Worm (Caenorhabditis elegans) whole organism, L2 larva: Measurements from ENCODE around the gene R144.10.

ENCODE experiments used
- C34F6.9 ChIP-seq: fragments of 150-350 bp; optimal IDR thresholded peaks from 2 replicates; lab custom pipeline; 2014; ENCODE audit warnings: missing biosample characterization, missing genetic modification characterization
- F13H6.1 ChIP-seq: sonication (generic microtip); optimal IDR thresholded peaks from 2 replicates; lab custom pipeline; 2016; ENCODE audit warnings: missing genetic modification characterization, missing compliant biosample characterization
- R02D3.7 ChIP-seq: fragments of 150-350 bp; optimal IDR thresholded peaks from 2 replicates; lab custom pipeline; 2014; ENCODE audit warnings: missing biosample characterization, missing genetic modification characterization
- Y55F3AM.14 ChIP-seq: fragments of 200-800 bp; sonication (Bioruptor generic); optimal IDR thresholded peaks from 2 replicates; lab custom pipeline; 2018; ENCODE audit warnings: mild to moderate bottlenecking, missing genetic modification characterization, missing compliant biosample characterization
- ZK546.5 ChIP-seq: sonication (generic microtip); optimal IDR thresholded peaks from 2 replicates; lab custom pipeline; 2017; ENCODE audit warnings: missing biosample characterization, missing genetic modification characterization
- alr-1 ChIP-seq: fragments of 150-350 bp; optimal IDR thresholded peaks from 2 replicates; lab custom pipeline; 2014; ENCODE audit warnings: missing biosample characterization, missing genetic modification characterization
- aly-2 ChIP-seq: fragments of 150-350 bp; optimal IDR thresholded peaks from 2 replicates; lab custom pipeline; 2014; ENCODE audit warnings: missing biosample characterization, missing genetic modification characterization
- ama-1 ChIP-seq: fragments of 150-350 bp; optimal IDR thresholded peaks from 2 replicates; lab custom pipeline; 2018; ENCODE audit warnings: inconsistent platforms
- blmp-1 ChIP-seq: sonication (generic microtip); optimal IDR thresholded peaks from 2 replicates; lab custom pipeline; 2017; ENCODE audit warnings: missing genetic modification characterization, mild to moderate bottlenecking, missing compliant biosample characterization, antibody characterized with exemption, moderate library complexity; ENCODE audit not compliant: insufficient read depth
- ceh-16 ChIP-seq: fragments of 150-350 bp; optimal IDR thresholded peaks from 2 replicates; lab custom pipeline; 2014; ENCODE audit warnings: missing biosample characterization, missing genetic modification characterization
- ceh-82 ChIP-seq: fragments of 150-350 bp; optimal IDR thresholded peaks from 2 replicates; lab custom pipeline; 2014; ENCODE audit warnings: missing biosample characterization, missing genetic modification characterization
- crh-2 ChIP-seq: sonication (generic microtip); optimal IDR thresholded peaks from 2 replicates; lab custom pipeline; 2017; ENCODE audit warnings: missing biosample characterization, missing genetic modification characterization
- dmd-4 ChIP-seq: sonication (generic microtip); optimal IDR thresholded peaks from 2 replicates; lab custom pipeline; 2017; ENCODE audit warnings: missing biosample characterization, missing genetic modification characterization
- egl-27 ChIP-seq: sonication (generic microtip); optimal IDR thresholded peaks from 3 replicates; lab custom pipeline; 2017; ENCODE audit warnings: missing biosample characterization, missing genetic modification reagents, missing genetic modification characterization
- elt-1 ChIP-seq: fragments of 150-350 bp; optimal IDR thresholded peaks from 2 replicates; lab custom pipeline; 2014; ENCODE audit warnings: missing biosample characterization, missing genetic modification characterization
- elt-3 ChIP-seq: sonication (generic microtip); optimal IDR thresholded peaks from 2 replicates; lab custom pipeline; 2017; ENCODE audit warnings: missing biosample characterization, missing genetic modification characterization
- fos-1 ChIP-seq: fragments of 150-350 bp; optimal IDR thresholded peaks from 2 replicates; lab custom pipeline; 2014; ENCODE audit warnings: missing biosample characterization, missing genetic modification characterization
- gmeb-1 ChIP-seq: fragments of 150-350 bp; optimal IDR thresholded peaks from 2 replicates; lab custom pipeline; 2014; ENCODE audit warnings: missing biosample characterization, missing genetic modification characterization
- lin-11 ChIP-seq: fragments of 150-350 bp; sonication (generic microtip); optimal IDR thresholded peaks from 2 replicates; lab custom pipeline; 2014; ENCODE audit warnings: missing biosample characterization, missing genetic modification characterization, inconsistent platforms, mixed read lengths
- lin-13 ChIP-seq: fragments of 150-350 bp; optimal IDR thresholded peaks from 2 replicates; lab custom pipeline; 2014; ENCODE audit warnings: missing biosample characterization, missing genetic modification reagents, missing genetic modification characterization
- lin-39 ChIP-seq: fragments of 150-350 bp; optimal IDR thresholded peaks from 2 replicates; lab custom pipeline; 2014; ENCODE audit warnings: missing biosample characterization, missing genetic modification reagents, missing genetic modification characterization
- lsy-2 ChIP-seq, 2 experiments: fragments of 150-350 bp in 1 of 2; sonication (generic microtip) in 1 of 2; optimal IDR thresholded peaks; 2 replicates each; lab custom pipeline; 2014 to 2017; ENCODE audit warnings: missing biosample characterization in 2 of 2, missing genetic modification characterization in 2 of 2
- mab-5 ChIP-seq: fragments of 150-350 bp; optimal IDR thresholded peaks from 2 replicates; lab custom pipeline; 2014; ENCODE audit warnings: missing biosample characterization, missing genetic modification characterization
- mbf-1 ChIP-seq: sonication (generic microtip); optimal IDR thresholded peaks from 2 replicates; lab custom pipeline; 2017; ENCODE audit warnings: missing biosample characterization, missing genetic modification characterization
- mdl-1 ChIP-seq, 2 experiments: fragments of 150-350 bp in 1 of 2; sonication (generic microtip) in 1 of 2; optimal IDR thresholded peaks; 2 replicates each; lab custom pipeline; 2017; ENCODE audit warnings: missing biosample characterization in 2 of 2, missing genetic modification characterization in 2 of 2
- nhr-10 ChIP-seq: sonication (generic microtip); optimal IDR thresholded peaks from 2 replicates; lab custom pipeline; 2017; ENCODE audit warnings: missing biosample characterization, missing genetic modification characterization
- nhr-11 ChIP-seq: fragments of 150-350 bp; optimal IDR thresholded peaks from 2 replicates; lab custom pipeline; 2014; ENCODE audit warnings: missing biosample characterization, missing genetic modification characterization
- nhr-12 ChIP-seq: fragments of 150-350 bp; optimal IDR thresholded peaks from 2 replicates; lab custom pipeline; 2014; ENCODE audit warnings: missing biosample characterization, missing genetic modification characterization
- nhr-129 ChIP-seq: fragments of 150-350 bp; optimal IDR thresholded peaks from 2 replicates; lab custom pipeline; 2014; ENCODE audit warnings: missing biosample characterization, missing genetic modification characterization
- nhr-21 ChIP-seq: fragments of 150-350 bp; optimal IDR thresholded peaks from 2 replicates; lab custom pipeline; 2014; ENCODE audit warnings: missing biosample characterization, missing genetic modification characterization
- nhr-23 ChIP-seq: fragments of 150-350 bp; optimal IDR thresholded peaks from 2 replicates; lab custom pipeline; 2014; ENCODE audit warnings: missing biosample characterization, missing genetic modification reagents, missing genetic modification characterization
- nhr-237 ChIP-seq: fragments of 150-350 bp; optimal IDR thresholded peaks from 2 replicates; lab custom pipeline; 2014; ENCODE audit warnings: missing biosample characterization, missing genetic modification characterization
- nhr-25 ChIP-seq: fragments of 150-350 bp; sonication (generic microtip); optimal IDR thresholded peaks from 3 replicates; lab custom pipeline; 2014; ENCODE audit warnings: missing biosample characterization, missing genetic modification characterization
- nhr-6 ChIP-seq: fragments of 150-350 bp; optimal IDR thresholded peaks from 2 replicates; lab custom pipeline; 2014; ENCODE audit warnings: missing biosample characterization, missing genetic modification characterization
- nhr-77 ChIP-seq: fragments of 150-350 bp; optimal IDR thresholded peaks from 2 replicates; lab custom pipeline; 2014; ENCODE audit warnings: missing biosample characterization, missing genetic modification characterization
- peb-1 ChIP-seq: fragments of 150-350 bp; optimal IDR thresholded peaks from 2 replicates; lab custom pipeline; 2014; ENCODE audit warnings: missing biosample characterization, missing genetic modification characterization
- sem-4 ChIP-seq: fragments of 150-350 bp; optimal IDR thresholded peaks from 2 replicates; lab custom pipeline; 2014; ENCODE audit warnings: missing biosample characterization, missing genetic modification reagents, missing genetic modification characterization
- skn-1 ChIP-seq: sonication (generic microtip); optimal IDR thresholded peaks from 2 replicates; lab custom pipeline; 2017; ENCODE audit warnings: missing biosample characterization, missing genetic modification characterization
- sma-3 ChIP-seq: sonication (generic microtip); optimal IDR thresholded peaks from 2 replicates; lab custom pipeline; 2016; ENCODE audit warnings: missing genetic modification reagents, missing genetic modification characterization, missing compliant biosample characterization
- sma-9 ChIP-seq, 2 experiments: fragments of 150-350 bp in 1 of 2; sonication (generic microtip) in 1 of 2; optimal IDR thresholded peaks; 2 replicates each; lab custom pipeline; 2014 to 2016; ENCODE audit warnings: missing genetic modification characterization in 2 of 2, mild to moderate bottlenecking in 1 of 2, missing biosample characterization in 1 of 2, missing compliant biosample characterization in 1 of 2, missing genetic modification reagents in 1 of 2, moderate library complexity in 1 of 2
- snpc-4 ChIP-seq: fragments of 150-350 bp; optimal IDR thresholded peaks from 2 replicates; lab custom pipeline; 2014; ENCODE audit warnings: missing biosample characterization, missing genetic modification characterization
- unc-39 ChIP-seq: fragments of 150-350 bp; optimal IDR thresholded peaks from 2 replicates; lab custom pipeline; 2014; ENCODE audit warnings: missing biosample characterization, missing genetic modification characterization
- unc-55 ChIP-seq: fragments of 150-350 bp; sonication (generic microtip); optimal IDR thresholded peaks from 3 replicates; lab custom pipeline; 2014; ENCODE audit warnings: missing biosample characterization, missing genetic modification reagents, missing genetic modification characterization
- unc-62 ChIP-seq: fragments of 150-350 bp; optimal IDR thresholded peaks from 2 replicates; lab custom pipeline; 2014; ENCODE audit warnings: missing biosample characterization, missing genetic modification reagents, missing genetic modification characterization
- zag-1 ChIP-seq: fragments of 150-350 bp; optimal IDR thresholded peaks from 2 replicates; lab custom pipeline; 2014; ENCODE audit warnings: missing biosample characterization, missing genetic modification characterization
- ztf-1 ChIP-seq: fragments of 200-800 bp; sonication (Bioruptor generic); conservative IDR thresholded peaks from 2 replicates; pipeline ENCODE4 v1.3.6; 2022; ENCODE audit warnings: missing genetic modification characterization, missing compliant biosample characterization
- ztf-11 ChIP-seq: sonication (generic microtip); optimal IDR thresholded peaks from 2 replicates; lab custom pipeline; 2017; ENCODE audit warnings: missing biosample characterization, missing genetic modification characterization
- ztf-4 ChIP-seq: fragments of 150-350 bp; optimal IDR thresholded peaks from 2 replicates; lab custom pipeline; 2014; ENCODE audit warnings: missing biosample characterization, missing genetic modification characterization

Gene R144.10

DNA sequence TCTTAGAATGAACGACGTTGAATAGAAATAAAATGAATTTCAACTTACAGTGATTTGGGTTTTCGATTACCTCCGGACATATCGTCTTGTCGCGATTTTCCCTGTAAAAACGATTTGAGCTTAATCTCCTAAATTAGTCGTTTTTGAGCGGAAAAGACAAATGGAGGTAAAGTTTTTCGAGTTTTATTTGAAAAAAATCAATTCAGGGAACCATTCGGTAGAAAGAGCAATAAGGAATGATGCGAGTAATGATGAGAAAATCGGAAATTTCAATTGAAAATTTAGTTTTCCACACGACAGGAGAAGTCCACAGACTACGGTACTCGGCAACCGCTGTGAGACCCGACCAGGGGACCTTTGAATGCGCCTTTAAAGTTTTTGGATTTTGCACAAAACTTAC lies at the start of gene R144.10:
R144.10 (minus strand) TSS at position 101 of the 400 bp plus-strand sequence.
- TF ChIP-seq ama-1 (lab: Kevin White, UChicago) (no peak), nhr-6 (tag; lab: Kevin White, UChicago) (no peak), egl-27 (tag; lab: Kevin White, UChicago) (no peak), snpc-4 (tag; lab: Kevin White, UChicago) (no peak), nhr-12 (tag; lab: Kevin White, UChicago) (no peak), ceh-82 (no peak), F13H6.1 (tag; lab: Kevin White, UChicago) (no peak), nhr-77 (tag; lab: Kevin White, UChicago) (no peak), Y55F3AM.14 (GFP tag; lab: Kevin White, UChicago) (no peak), nhr-21 (no peak), ceh-16 (no peak), dmd-4 (tag; lab: Kevin White, UChicago) (no peak), zag-1 (no peak), lin-13 (GFP tag; lab: Kevin White, UChicago) (no peak), elt-3 (no peak), skn-1 (tag; lab: Kevin White, UChicago) (no peak), ztf-11 (tag; lab: Kevin White, UChicago) (no peak), alr-1 (tag; lab: Kevin White, UChicago) (no peak), nhr-237 (tag; lab: Kevin White, UChicago) (no peak)

DNA sequence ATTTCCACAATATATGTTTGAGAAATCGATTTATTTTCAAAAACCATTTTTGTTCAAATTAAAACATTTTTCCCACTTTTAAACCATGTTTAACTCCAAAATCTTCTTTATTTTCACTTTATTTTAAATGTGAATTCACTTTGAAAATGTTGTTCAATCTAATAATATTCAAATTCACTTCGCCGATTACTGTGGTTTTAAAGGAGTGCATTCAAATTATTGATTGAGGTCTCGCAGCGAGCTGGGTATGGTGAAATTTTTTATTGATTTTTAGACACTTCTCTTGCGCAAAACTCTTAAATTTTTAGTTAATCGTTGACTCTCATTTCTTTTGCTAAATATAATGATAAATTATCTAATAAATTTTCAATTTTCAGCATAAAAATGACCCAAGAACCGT lies 45.6 kb upstream of the R144.10 start, which contains the start of gene C45G9.5:
C45G9.5 (plus strand) TSS at position 378 of the 400 bp plus-strand sequence.
- TF ChIP-seq nhr-23 (tag; lab: Kevin White, UChicago) (no peak), skn-1 (tag; lab: Kevin White, UChicago) (no peak), ZK546.5 (tag; lab: Kevin White, UChicago) (no peak), Y55F3AM.14 (GFP tag; lab: Kevin White, UChicago) (no peak), ceh-16 (no peak)

DNA sequence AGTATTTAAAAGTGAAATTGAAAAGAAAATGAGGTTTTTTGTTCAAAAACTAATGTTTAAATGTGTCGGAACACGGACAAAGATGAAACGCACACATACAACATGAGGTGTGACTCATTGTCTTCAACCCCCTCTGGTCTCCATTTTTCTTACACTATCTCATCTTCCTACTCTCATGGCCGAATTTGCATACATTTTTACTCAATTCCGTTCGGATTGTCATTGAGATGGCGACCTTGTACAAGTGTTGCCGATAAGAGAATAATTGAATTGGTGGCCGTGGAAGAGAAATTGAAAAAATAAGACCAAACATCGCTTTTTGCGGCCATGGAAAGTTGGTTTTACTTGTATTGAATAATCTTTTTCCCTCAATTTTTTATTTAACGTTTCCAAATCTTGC lies 45.0 kb upstream of the R144.10 start, which contains the start of gene txbp-3:
txbp-3 (minus strand) TSS at position 285 of the 400 bp plus-strand sequence.
- TF ChIP-seq lin-13 (GFP tag; lab: Kevin White, UChicago) (peak; percentile 60), aly-2 (tag; lab: Kevin White, UChicago) (no peak), nhr-6 (tag; lab: Kevin White, UChicago) (no peak), nhr-129 (peak; percentile 28), nhr-12 (tag; lab: Kevin White, UChicago) (no peak), Y55F3AM.14 (GFP tag; lab: Kevin White, UChicago) (no peak), ztf-1 (GFP tag; lab: Robert Waterston, UW) (no peak), unc-39 (tag; lab: Kevin White, UChicago) (no peak), mbf-1 (tag; lab: Kevin White, UChicago) (no peak), nhr-77 (tag; lab: Kevin White, UChicago) (no peak), gmeb-1 (tag; lab: Kevin White, UChicago) (peak; percentile 3), nhr-237 (tag; lab: Kevin White, UChicago) (no peak), mab-5 (tag; lab: Kevin White, UChicago) (no peak), nhr-10 (no peak), blmp-1 (tag; lab: Kevin White, UChicago) (no peak), sma-9 (GFP tag; optimal IDR thresholded peaks at IDR 0.05; lab: Kevin White, UChicago) (peak; percentile 41), sma-9 (tag; optimal IDR thresholded peaks at IDR 0.05; lab: Kevin White, UChicago) (no peak), ceh-82 (no peak), nhr-11 (no peak), sma-3 (GFP tag; lab: Kevin White, UChicago) (no peak), elt-3 (no peak), ztf-4 (tag; lab: Kevin White, UChicago) (no peak), dmd-4 (tag; lab: Kevin White, UChicago) (no peak), nhr-23 (tag; lab: Kevin White, UChicago) (no peak), unc-62 (GFP tag; lab: Kevin White, UChicago) (no peak), C34F6.9 (tag; lab: Kevin White, UChicago) (peak; percentile 71), ama-1 (lab: Kevin White, UChicago) (no peak), nhr-21 (no peak), elt-1 (no peak), sem-4 (tag; lab: Kevin White, UChicago) (peak; percentile 17), nhr-25 (tag; lab: Kevin White, UChicago) (peak; percentile 79), ZK546.5 (tag; lab: Kevin White, UChicago) (no peak), lin-39 (tag; lab: Kevin White, UChicago) (no peak), peb-1 (no peak), crh-2 (peak; percentile 70), R02D3.7 (no peak), fos-1 (tag; lab: Kevin White, UChicago) (peak; percentile 99), lin-11 (tag; lab: Kevin White, UChicago) (no peak), lsy-2 (tag; optimal IDR thresholded peaks at IDR 0.05; lab: Kevin White, UChicago) (peak in 1 of 2 experiments; percentile 52), F13H6.1 (tag; lab: Kevin White, UChicago) (peak; percentile 36), alr-1 (tag; lab: Kevin White, UChicago) (no peak), ztf-11 (tag; lab: Kevin White, UChicago) (no peak), mdl-1 (tag; optimal IDR thresholded peaks at IDR 0.05; lab: Kevin White, UChicago) (no peak), unc-55 (GFP tag; lab: Kevin White, UChicago) (peak; percentile 74), snpc-4 (tag; lab: Kevin White, UChicago) (peak; percentile 5)
